Worm (Caenorhabditis elegans): ENCODE measurements around the gene trmt-10C.2.

The trmt-10C.2 gene

DNA sequence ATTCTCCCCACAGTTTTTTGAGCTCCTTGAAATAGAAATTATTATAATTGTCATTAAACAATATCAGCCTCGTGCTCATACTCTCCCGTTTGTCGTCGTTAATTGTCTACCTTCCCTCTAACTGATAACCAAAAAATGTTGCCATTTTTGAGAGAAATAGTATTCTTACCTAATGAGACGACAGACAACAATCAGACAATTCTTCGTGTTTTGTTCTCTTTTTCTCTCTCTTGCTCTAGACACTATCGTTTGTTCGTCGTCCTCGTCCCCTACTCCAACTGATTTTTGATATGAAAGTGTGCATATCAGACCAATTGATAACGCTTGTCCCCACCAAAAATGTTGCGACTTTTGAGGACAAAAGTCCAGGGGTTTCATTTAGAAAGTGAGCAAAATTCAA, 15.5 kb downstream of the trmt-10C.2 start (continued):
- TF ChIP-seq pha-4 (GFP tag; IDR thresholded peaks at IDR 0.05) (no peak), pha-4 (tag; optimal IDR thresholded peaks at IDR 0.05) (no peak), unc-39 (tag; optimal IDR thresholded peaks at IDR 0.05) (no peak), saeg-2 (GFP tag; IDR thresholded peaks at IDR 0.05) (no peak), dmd-9 (GFP tag; IDR thresholded peaks at IDR 0.05) (no peak), hlh-30 (tag; optimal IDR thresholded peaks at IDR 0.05; ENCODE audit: insufficient read depth) (peak; percentile 35), nhr-76 (tag; optimal IDR thresholded peaks at IDR 0.05) (no peak), ZK546.5 (tag; optimal IDR thresholded peaks at IDR 0.05) (no peak), nhr-25 (tag; optimal IDR thresholded peaks at IDR 0.05; ENCODE audit: borderline replicate concordance, insufficient read depth) (no peak), D1046.2 (GFP tag; IDR thresholded peaks at IDR 0.05) (no peak), rbr-2 (tag; optimal IDR thresholded peaks at IDR 0.05) (no peak), unc-130 (GFP tag; optimal IDR thresholded peaks at IDR 0.05) (no peak), nhr-77 (tag; optimal IDR thresholded peaks at IDR 0.05) (peak; percentile 41), hmg-1.1 (GFP tag; IDR thresholded peaks at IDR 0.05) (no peak), aly-2 (tag; optimal IDR thresholded peaks at IDR 0.05) (no peak), ceh-20 (GFP tag; IDR thresholded peaks at IDR 0.05) (no peak), ztf-11 (tag; optimal IDR thresholded peaks at IDR 0.05) (no peak), lsy-2 (tag; optimal IDR thresholded peaks at IDR 0.05) (peak; percentile 25 to 34), lin-13 (GFP tag; optimal IDR thresholded peaks at IDR 0.05) (peak; percentile 7), duxl-1 (tag; optimal IDR thresholded peaks at IDR 0.05; ENCODE audit: poor library complexity) (no peak), nhr-6 (tag; optimal IDR thresholded peaks at IDR 0.05) (peak; percentile 52), mxl-2 (GFP tag; conservative IDR thresholded peaks at IDR 0.05) (no peak), unc-62 (GFP tag; optimal IDR thresholded peaks at IDR 0.05 in 1 of 2) (no peak), unc-62 (tag; optimal IDR thresholded peaks at IDR 0.05) (no peak), vab-7 (GFP tag; IDR thresholded peaks at IDR 0.05) (no peak), egl-43 (GFP tag; IDR thresholded peaks at IDR 0.05) (no peak), madf-5 (GFP tag; IDR thresholded peaks at IDR 0.05) (no peak), daf-19 (GFP tag; conservative IDR thresholded peaks at IDR 0.05) (no peak), egl-27 (tag; optimal IDR thresholded peaks at IDR 0.05) (no peak), nhr-28 (tag; optimal IDR thresholded peaks at IDR 0.05) (peak; percentile 84), hif-1 (tag; optimal IDR thresholded peaks at IDR 0.05) (no peak), tag-97 (GFP tag; IDR thresholded peaks at IDR 0.05) (no peak), dmd-6 (GFP tag; IDR thresholded peaks at IDR 0.05) (peak; percentile 93), nhr-237 (tag; optimal IDR thresholded peaks at IDR 0.05) (no peak), snpc-1.2 (GFP tag; IDR thresholded peaks at IDR 0.05) (no peak), nhr-111 (GFP tag; optimal IDR thresholded peaks at IDR 0.05) (no peak), ctbp-1 (GFP tag; IDR thresholded peaks at IDR 0.05) (no peak), dpl-1 (GFP tag; optimal IDR thresholded peaks at IDR 0.05) (no peak), lin-29 (GFP tag; IDR thresholded peaks at IDR 0.05) (no peak), F44E2.7 (GFP tag; IDR thresholded peaks at IDR 0.05) (no peak), lin-1 (GFP tag; IDR thresholded peaks at IDR 0.05) (peak; percentile 55; the same call in 1 of the 2 replicates), lin-39 (tag; optimal IDR thresholded peaks at IDR 0.05) (no peak), snpc-4 (tag; optimal IDR thresholded peaks at IDR 0.05) (no peak), daf-8 (GFP tag; IDR thresholded peaks at IDR 0.05) (no peak), ceh-44 (GFP tag; IDR thresholded peaks at IDR 0.05) (no peak), lin-38 (GFP tag; IDR thresholded peaks at IDR 0.05) (no peak), T20F7.1 (GFP tag; optimal IDR thresholded peaks at IDR 0.05) (peak; percentile 46), php-3 (GFP tag; IDR thresholded peaks at IDR 0.05) (peak; percentile 61; the same call in 1 of the 2 replicates), mxl-3 (GFP tag; optimal IDR thresholded peaks at IDR 0.05) (no peak), gei-8 (GFP tag; optimal IDR thresholded peaks at IDR 0.05) (no peak), mep-1 (tag; optimal IDR thresholded peaks at IDR 0.05) (peak; percentile 32), attf-4 (tag; optimal IDR thresholded peaks at IDR 0.05) (no peak), pqm-1 (tag; optimal IDR thresholded peaks at IDR 0.05) (peak; percentile 95)

Data from whole organism, L4 larva.